Worm (Caenorhabditis elegans) whole organism, late embryonic: ENCODE measurements around the gene arf-1.

Experiments
- C38D4.7 ChIP-seq: fragments of 200-800 bp; sonication (Bioruptor generic); optimal IDR thresholded peaks from 2 replicates; lab custom pipeline; 2018; ENCODE audit warnings: mild to moderate bottlenecking, missing genetic modification characterization, moderate library complexity, missing compliant biosample characterization
- K02D7.2 ChIP-seq: sonication (generic microtip); optimal IDR thresholded peaks from 2 replicates; lab custom pipeline; 2017; ENCODE audit warnings: mild to moderate bottlenecking, missing genetic modification characterization, missing compliant biosample characterization
- K09A11.1 ChIP-seq: sonication (generic microtip); optimal IDR thresholded peaks from 2 replicates; lab custom pipeline; 2017; ENCODE audit warnings: antibody characterized with exemption, mild to moderate bottlenecking, missing genetic modification characterization, missing compliant biosample characterization; ENCODE audit not compliant: insufficient read depth
- T23F11.4 ChIP-seq: fragments of 200-800 bp; sonication (Bioruptor generic); optimal IDR thresholded peaks from 2 replicates; lab custom pipeline; 2018; ENCODE audit warnings: mild to moderate bottlenecking, missing genetic modification characterization, missing compliant biosample characterization
- Y22D7AL.16 ChIP-seq: sonication (generic microtip); optimal IDR thresholded peaks from 2 replicates; lab custom pipeline; 2016; ENCODE audit warnings: missing genetic modification characterization, missing compliant biosample characterization
- ahr-1 ChIP-seq: sonication (generic microtip); optimal IDR thresholded peaks from 2 replicates; lab custom pipeline; 2016; ENCODE audit warnings: missing genetic modification characterization, missing compliant biosample characterization
- ceh-18 ChIP-seq: sonication (generic microtip); optimal IDR thresholded peaks from 2 replicates; lab custom pipeline; 2016; ENCODE audit warnings: missing genetic modification characterization, missing compliant biosample characterization
- ceh-19 ChIP-seq: fragments of 200-800 bp; sonication (Bioruptor generic); optimal IDR thresholded peaks from 2 replicates; lab custom pipeline; 2018; ENCODE audit warnings: mild to moderate bottlenecking, missing genetic modification characterization, missing compliant biosample characterization
- ceh-22 ChIP-seq: sonication (generic microtip); optimal IDR thresholded peaks from 2 replicates; lab custom pipeline; 2017; ENCODE audit warnings: missing biosample characterization, missing genetic modification characterization
- ceh-24 ChIP-seq: sonication (generic microtip); optimal IDR thresholded peaks from 2 replicates; lab custom pipeline; 2016; ENCODE audit warnings: mild to moderate bottlenecking, missing genetic modification characterization, missing compliant biosample characterization
- ceh-31 ChIP-seq: sonication (generic microtip); optimal IDR thresholded peaks from 2 replicates; lab custom pipeline; 2016; ENCODE audit warnings: missing genetic modification characterization, missing compliant biosample characterization
- ceh-34 ChIP-seq: sonication (generic microtip); optimal IDR thresholded peaks from 2 replicates; lab custom pipeline; 2016; ENCODE audit warnings: mild to moderate bottlenecking, missing genetic modification characterization, missing compliant biosample characterization
- ceh-45 ChIP-seq: fragments of 200-800 bp; sonication (Bioruptor generic); IDR thresholded peaks from 2 replicates; pipeline ENCODE4 v1.3.6; 2022; ENCODE audit warnings: missing genetic modification reagents, missing genetic modification characterization, missing compliant biosample characterization
- ceh-48 ChIP-seq: sonication (generic microtip); optimal IDR thresholded peaks from 2 replicates; lab custom pipeline; 2016; ENCODE audit warnings: missing genetic modification characterization, inconsistent platforms, missing compliant biosample characterization
- ceh-6 ChIP-seq: fragments of 200-800 bp; sonication (Bioruptor generic); optimal IDR thresholded peaks from 2 replicates; lab custom pipeline; 2018; ENCODE audit warnings: mild to moderate bottlenecking, missing genetic modification characterization, missing compliant biosample characterization
- ceh-9 ChIP-seq: sonication (generic microtip); optimal IDR thresholded peaks from 2 replicates; lab custom pipeline; 2016; ENCODE audit warnings: mild to moderate bottlenecking, missing genetic modification characterization, inconsistent platforms, missing compliant biosample characterization
- che-1 ChIP-seq: sonication (generic microtip); optimal IDR thresholded peaks from 2 replicates; lab custom pipeline; 2016; ENCODE audit warnings: mild to moderate bottlenecking, missing genetic modification characterization, missing compliant biosample characterization
- dve-1 ChIP-seq: sonication (generic microtip); optimal IDR thresholded peaks from 2 replicates; lab custom pipeline; 2017; ENCODE audit warnings: antibody characterized with exemption, mild to moderate bottlenecking, missing genetic modification characterization, missing compliant biosample characterization
- elt-4 ChIP-seq: sonication (generic microtip); optimal IDR thresholded peaks from 2 replicates; lab custom pipeline; 2016; ENCODE audit warnings: missing genetic modification characterization, missing compliant biosample characterization
- fkh-10 ChIP-seq: fragments of 150-350 bp; optimal IDR thresholded peaks from 2 replicates; lab custom pipeline; 2014; ENCODE audit warnings: missing biosample characterization, missing genetic modification reagents, missing genetic modification characterization
- fkh-6 ChIP-seq: sonication (generic microtip); optimal IDR thresholded peaks from 2 replicates; lab custom pipeline; 2016; ENCODE audit warnings: missing genetic modification characterization, missing compliant biosample characterization
- gmeb-2 ChIP-seq: sonication (generic microtip); optimal IDR thresholded peaks from 2 replicates; lab custom pipeline; 2016; ENCODE audit warnings: missing genetic modification characterization, inconsistent platforms, missing compliant biosample characterization
- hlh-13 ChIP-seq: fragments of 200-800 bp; sonication (Bioruptor generic); optimal IDR thresholded peaks from 2 replicates; lab custom pipeline; 2018; ENCODE audit warnings: mild to moderate bottlenecking, missing genetic modification characterization, missing compliant biosample characterization
- hlh-15 ChIP-seq: sonication (generic microtip); optimal IDR thresholded peaks from 2 replicates; lab custom pipeline; 2016; ENCODE audit warnings: missing genetic modification characterization, missing compliant biosample characterization
- hlh-30 ChIP-seq: sonication (generic microtip); optimal IDR thresholded peaks from 2 replicates; lab custom pipeline; 2017; ENCODE audit warnings: antibody characterized with exemption, missing genetic modification characterization, missing compliant biosample characterization; ENCODE audit not compliant: insufficient read depth
- hlh-6 ChIP-seq: sonication (generic microtip); optimal IDR thresholded peaks from 2 replicates; lab custom pipeline; 2016; ENCODE audit warnings: missing genotype, missing genetic modification characterization, missing compliant biosample characterization
- lin-11 ChIP-seq: fragments of 200-800 bp; sonication (Bioruptor generic); optimal IDR thresholded peaks from 2 replicates; lab custom pipeline; 2018; ENCODE audit warnings: mild to moderate bottlenecking, missing genetic modification characterization, missing compliant biosample characterization
- madf-2 ChIP-seq: sonication (generic microtip); optimal IDR thresholded peaks from 2 replicates; lab custom pipeline; 2017; ENCODE audit warnings: missing genetic modification characterization, missing compliant biosample characterization
- mec-3 ChIP-seq: sonication (generic microtip); optimal IDR thresholded peaks from 2 replicates; lab custom pipeline; 2016; ENCODE audit warnings: borderline replicate concordance, missing genetic modification characterization, missing compliant biosample characterization
- nfya-1 ChIP-seq: sonication (generic microtip); optimal IDR thresholded peaks from 2 replicates; lab custom pipeline; 2017; ENCODE audit warnings: missing genetic modification characterization, mild to moderate bottlenecking, missing compliant biosample characterization, antibody characterized with exemption, moderate library complexity
- nhr-11 ChIP-seq: fragments of 150-350 bp; optimal IDR thresholded peaks from 2 replicates; lab custom pipeline; 2014; ENCODE audit warnings: missing biosample characterization, missing genetic modification characterization
- npax-4 ChIP-seq: sonication (generic microtip); optimal IDR thresholded peaks from 2 replicates; lab custom pipeline; 2016; ENCODE audit warnings: missing genetic modification characterization, missing compliant biosample characterization
- pax-1 ChIP-seq: fragments of 150-350 bp; optimal IDR thresholded peaks from 2 replicates; lab custom pipeline; 2014; ENCODE audit warnings: missing biosample characterization, missing genetic modification characterization
- pha-4 ChIP-seq: fragments of 150-350 bp; optimal IDR thresholded peaks from 2 replicates; lab custom pipeline; 2018; ENCODE audit warnings: missing biosample characterization, missing genetic modification reagents, missing genetic modification characterization
- ref-2 ChIP-seq: sonication (generic microtip); optimal IDR thresholded peaks from 2 replicates; lab custom pipeline; 2016; ENCODE audit warnings: missing genetic modification characterization, missing compliant biosample characterization
- rnt-1 ChIP-seq: sonication (generic microtip); optimal IDR thresholded peaks from 2 replicates; lab custom pipeline; 2016; ENCODE audit warnings: missing genetic modification characterization, missing compliant biosample characterization
- sdc-2 ChIP-seq: sonication (generic microtip); optimal IDR thresholded peaks from 2 replicates; lab custom pipeline; 2016; ENCODE audit warnings: missing genotype, missing genetic modification characterization, missing compliant biosample characterization
- sox-2 ChIP-seq: fragments of 200-800 bp; sonication (Bioruptor generic); IDR thresholded peaks from 2 replicates; pipeline ENCODE4 v1.3.6; 2022; ENCODE audit warnings: missing genetic modification reagents, missing genetic modification characterization, missing compliant biosample characterization
- sox-4 ChIP-seq: sonication (generic microtip); optimal IDR thresholded peaks from 2 replicates; lab custom pipeline; 2017; ENCODE audit warnings: mild to moderate bottlenecking, missing genetic modification characterization, inconsistent platforms, missing compliant biosample characterization
- syd-9 ChIP-seq: sonication (generic microtip); optimal IDR thresholded peaks from 2 replicates; lab custom pipeline; 2016; ENCODE audit warnings: mild to moderate bottlenecking, missing genetic modification characterization, moderate library complexity, missing compliant biosample characterization
- tbx-7 ChIP-seq: sonication (generic microtip); optimal IDR thresholded peaks from 2 replicates; lab custom pipeline; 2016; ENCODE audit warnings: missing genotype, missing genetic modification characterization, missing compliant biosample characterization
- ttx-3 ChIP-seq: sonication (generic microtip); optimal IDR thresholded peaks from 2 replicates; lab custom pipeline; 2016; ENCODE audit warnings: missing genetic modification reagents, missing genetic modification characterization, missing compliant biosample characterization
- unc-3 ChIP-seq, 2 experiments: fragments of 200-800 bp in 1 of 2; sonication (Bioruptor generic) in 1 of 2; sonication (generic microtip) in 1 of 2; conservative IDR thresholded peaks in 1 of 2; optimal IDR thresholded peaks in 1 of 2; 2 replicates each; pipeline versions ENCODE4 v1.3.6 to Lab custom; 2016 to 2022; ENCODE audit warnings: missing compliant biosample characterization in 2 of 2, missing genetic modification characterization in 2 of 2, missing genetic modification reagents in 1 of 2
- unc-42 ChIP-seq: sonication (generic microtip); optimal IDR thresholded peaks from 2 replicates; lab custom pipeline; 2016; ENCODE audit warnings: missing genotype, missing genetic modification characterization, missing compliant biosample characterization
- unc-55 ChIP-seq: sonication (generic microtip); optimal IDR thresholded peaks from 2 replicates; lab custom pipeline; 2017; ENCODE audit warnings: missing biosample characterization, missing genetic modification reagents, missing genetic modification characterization
- unc-86 ChIP-seq: sonication (generic microtip); optimal IDR thresholded peaks from 2 replicates; lab custom pipeline; 2016; ENCODE audit warnings: missing genetic modification characterization, missing compliant biosample characterization
- zip-5 ChIP-seq: sonication (generic microtip); optimal IDR thresholded peaks from 2 replicates; lab custom pipeline; 2016; ENCODE audit warnings: missing genetic modification characterization, missing compliant biosample characterization

arf-1 gene

ce11 chrIII:5705228-5705888 lies 9.3 kb upstream of the arf-1 start, which contains the start of gene swp-1:
TSS of gene swp-1 (minus strand) at chrIII:5705525.
- TF ChIP-seq ceh-34 (tag; lab: Kevin White, UChicago) (no peak), Y22D7AL.16 (tag; lab: Kevin White, UChicago) (no peak), K02D7.2 (tag; lab: Kevin White, UChicago) (no peak), ceh-9 (tag; lab: Kevin White, UChicago) (no peak), elt-4 (tag; lab: Kevin White, UChicago) (no peak), npax-4 (no peak), ceh-45 (GFP tag; lab: Robert Waterston, UW) (no peak), ceh-6 (no peak), pax-1 (tag; lab: Kevin White, UChicago) (no peak), ahr-1 (tag; lab: Kevin White, UChicago) (no peak), unc-3 (GFP tag; conservative IDR thresholded peaks at IDR 0.05; lab: Robert Waterston, UW) (no peak), unc-3 (tag; optimal IDR thresholded peaks at IDR 0.05; lab: Kevin White, UChicago) (no peak), ceh-18 (tag; lab: Kevin White, UChicago) (no peak), ref-2 (tag; lab: Kevin White, UChicago) (no peak), lin-11 (tag; lab: Kevin White, UChicago) (no peak), ceh-31 (tag; lab: Kevin White, UChicago) (no peak)

ce11 chrIII:5706077-5706627 lies 8.5 kb upstream of the arf-1 start, which contains the start of gene rpl-23:
TSS of gene rpl-23 (minus strand) at chrIII:5706127.
- TF ChIP-seq madf-2 (tag; lab: Kevin White, UChicago) (no peak), ttx-3 (tag; lab: Kevin White, UChicago) (no peak), K09A11.1 (tag; lab: Kevin White, UChicago) (peak; percentile 47), hlh-15 (tag; lab: Kevin White, UChicago) (no peak), zip-5 (tag; lab: Kevin White, UChicago) (no peak), gmeb-2 (tag; lab: Kevin White, UChicago) (no peak), sox-4 (tag; lab: Kevin White, UChicago) (no peak), nhr-11 (no peak), tbx-7 (tag; lab: Kevin White, UChicago) (no peak), ahr-1 (tag; lab: Kevin White, UChicago) (no peak), T23F11.4 (GFP tag; lab: Kevin White, UChicago) (no peak), syd-9 (no peak), sdc-2 (tag; lab: Kevin White, UChicago) (no peak), mec-3 (no peak), elt-4 (tag; lab: Kevin White, UChicago) (no peak), ceh-45 (GFP tag; lab: Robert Waterston, UW) (no peak), unc-86 (no peak), npax-4 (no peak), Y22D7AL.16 (tag; lab: Kevin White, UChicago) (no peak), hlh-13 (GFP tag; lab: Kevin White, UChicago) (no peak), hlh-6 (tag; lab: Kevin White, UChicago) (no peak), unc-3 (GFP tag; conservative IDR thresholded peaks at IDR 0.05; lab: Robert Waterston, UW) (no peak), unc-3 (tag; optimal IDR thresholded peaks at IDR 0.05; lab: Kevin White, UChicago) (no peak), fkh-6 (no peak), che-1 (tag; lab: Kevin White, UChicago) (no peak), K02D7.2 (tag; lab: Kevin White, UChicago) (no peak), ceh-19 (GFP tag; lab: Kevin White, UChicago) (no peak), pha-4 (no peak), unc-55 (peak; percentile 71), C38D4.7 (GFP tag; lab: Kevin White, UChicago) (no peak), pax-1 (tag; lab: Kevin White, UChicago) (no peak), ceh-22 (tag; lab: Kevin White, UChicago) (no peak), ceh-48 (peak; percentile 98), ceh-31 (tag; lab: Kevin White, UChicago) (peak; percentile 85), sox-2 (GFP tag; lab: Robert Waterston, UW) (no peak), dve-1 (tag; lab: Kevin White, UChicago) (peak; percentile 69), nfya-1 (tag; lab: Kevin White, UChicago) (peak; percentile 87), ref-2 (tag; lab: Kevin White, UChicago) (no peak), hlh-30 (peak; percentile 56), rnt-1 (tag; lab: Kevin White, UChicago) (peak; percentile 5), ceh-24 (tag; lab: Kevin White, UChicago) (no peak), unc-42 (tag; lab: Kevin White, UChicago) (peak; percentile 78), fkh-10 (no peak)
